Worm (Caenorhabditis elegans) whole organism, young adult: ENCODE data around the gene nduv-3.

Source experiments
- D2030.7 ChIP-seq: fragments of 200-800 bp; sonication (Bioruptor generic); IDR thresholded peaks from 2 replicates; pipeline ENCODE4 v1.3.6; 2022; ENCODE audit warnings: missing genetic modification reagents, missing genetic modification characterization, missing compliant biosample characterization
- ama-1 ChIP-seq, 3 experiments: fragments of 150-350 bp in 1 of 3; sonication (generic microtip) in 2 of 3; optimal IDR thresholded peaks; 2 replicates each; lab custom pipeline; 2014 to 2018; ENCODE audit warnings: missing biosample characterization in 2 of 3, missing genetic modification characterization in 2 of 3, missing genetic modification reagents in 2 of 3
- ceh-100 ChIP-seq: fragments of 200-800 bp; sonication (Bioruptor generic); IDR thresholded peaks from 2 replicates; pipeline ENCODE4 v1.3.6; 2022; ENCODE audit warnings: missing genetic modification reagents, missing genetic modification characterization, missing compliant biosample characterization
- ceh-40 ChIP-seq: fragments of 200-800 bp; sonication (Bioruptor generic); IDR thresholded peaks from 2 replicates; pipeline ENCODE4 v1.3.6; 2022; ENCODE audit warnings: missing genetic modification characterization, missing compliant biosample characterization
- dpff-1 ChIP-seq: sonication (generic microtip); optimal IDR thresholded peaks from 2 replicates; lab custom pipeline; 2017; ENCODE audit warnings: mild to moderate bottlenecking, missing genetic modification characterization, missing compliant biosample characterization
- ets-4 ChIP-seq: fragments of 200-800 bp; sonication (Bioruptor generic); optimal IDR thresholded peaks from 2 replicates; lab custom pipeline; 2018; ENCODE audit warnings: mild to moderate bottlenecking, missing genetic modification characterization, missing compliant biosample characterization
- hlh-12 ChIP-seq: sonication (generic microtip); optimal IDR thresholded peaks from 2 replicates; lab custom pipeline; 2016; ENCODE audit warnings: missing genetic modification characterization, missing compliant biosample characterization
- nfya-1 ChIP-seq: sonication (generic microtip); optimal IDR thresholded peaks from 2 replicates; lab custom pipeline; 2017; ENCODE audit warnings: antibody characterized with exemption, missing compliant biosample characterization, missing genetic modification characterization, borderline replicate concordance; ENCODE audit not compliant: insufficient read depth
- nfyb-1 ChIP-seq: fragments of 200-800 bp; sonication (Bioruptor generic); IDR thresholded peaks from 2 replicates; pipeline ENCODE4 v1.3.6; 2022; ENCODE audit warnings: missing genetic modification reagents, missing genetic modification characterization, missing compliant biosample characterization
- pha-4 ChIP-seq: fragments of 150-350 bp; sonication (generic microtip); optimal IDR thresholded peaks from 2 replicates; lab custom pipeline; 2014; ENCODE audit warnings: missing biosample characterization, missing genetic modification reagents, missing genetic modification characterization
- sea-2 ChIP-seq: fragments of 200-800 bp; sonication (Bioruptor generic); IDR thresholded peaks from 2 replicates; pipeline ENCODE4 v1.3.6; 2022; ENCODE audit warnings: missing genetic modification characterization, missing compliant biosample characterization
- snpc-1.3 ChIP-seq: sonication (generic microtip); optimal IDR thresholded peaks from 2 replicates; lab custom pipeline; 2017; ENCODE audit warnings: missing genetic modification characterization, mild to moderate bottlenecking, missing compliant biosample characterization, antibody characterized with exemption, moderate library complexity, missing genotype, missing genetic modification reagents; ENCODE audit not compliant: insufficient read depth
- snpc-4 ChIP-seq, 5 experiments: fragments of 150-350 bp in 1 of 5; sonication (generic microtip) in 4 of 5; optimal IDR thresholded peaks; 2 replicates each; lab custom pipeline; 2014 to 2018; ENCODE audit warnings: missing genetic modification characterization in 5 of 5, missing biosample characterization in 3 of 5, antibody characterized with exemption in 2 of 5, mild to moderate bottlenecking in 2 of 5, missing compliant biosample characterization in 2 of 5, missing genotype in 2 of 5, moderate library complexity in 2 of 5, missing genetic modification reagents in 1 of 5
- unc-62 ChIP-seq: fragments of 150-350 bp; optimal IDR thresholded peaks from 2 replicates; lab custom pipeline; 2014; ENCODE audit warnings: missing biosample characterization, missing genetic modification reagents, missing genetic modification characterization

ce11 chrIV:2618611-2619010 is 22.5 kb upstream of the nduv-3 start, which contains the start of gene smf-3:
- TF ChIP-seq unc-62 (GFP tag; lab: Kevin White, UChicago) (no peak), sea-2 (GFP tag; lab: Robert Waterston, UW) (no peak), D2030.7 (no peak), dpff-1 (no peak), hlh-12 (no peak), nfya-1 (tag; lab: Kevin White, UChicago) (no peak), ceh-40 (no peak), snpc-1.3 (tag; lab: Kevin White, UChicago) (no peak), pha-4 (tag; lab: Kevin White, UChicago) (no peak), ets-4 (GFP tag; lab: Kevin White, UChicago) (no peak), snpc-4 (GFP tag; optimal IDR thresholded peaks at IDR 0.05; lab: Kevin White, UChicago) (no peak), snpc-4 (tag; optimal IDR thresholded peaks at IDR 0.05; lab: Kevin White, UChicago) (no peak), nfyb-1 (GFP tag; lab: Robert Waterston, UW) (no peak), ama-1 (optimal IDR thresholded peaks at IDR 0.05; lab: Kevin White, UChicago) (no peak), ama-1 (GFP tag; optimal IDR thresholded peaks at IDR 0.05; lab: Kevin White, UChicago) (no peak), ceh-100 (GFP tag; lab: Robert Waterston, UW) (no peak)
